Fruit fly (Drosophila melanogaster) whole organism, prepupa: Measurements from ENCODE around the gene CG6398.

Experiments used
- Blimp-1 ChIP-seq: fragments of 200-800 bp; sonication (Bioruptor generic); optimal IDR thresholded peaks from 3 replicates; lab custom pipeline; 2017; ENCODE audit warnings: missing biosample characterization, missing genetic modification characterization, mild to moderate bottlenecking, moderate library complexity, missing genetic modification reagents
- CG10631 ChIP-seq: fragments of 200-800 bp; sonication (Bioruptor generic); optimal IDR thresholded peaks from 2 replicates; lab custom pipeline; 2016; ENCODE audit warnings: missing biosample characterization, missing genetic modification characterization
- CG10669 ChIP-seq: fragments of 200-800 bp; sonication (Bioruptor generic); optimal IDR thresholded peaks from 3 replicates; lab custom pipeline; 2018; ENCODE audit warnings: missing biosample characterization, mild to moderate bottlenecking, missing genetic modification characterization, moderate library complexity
- CG11294 ChIP-seq: fragments of 200-800 bp; sonication (Bioruptor generic); IDR thresholded peaks from 2 replicates; pipeline ENCODE4 v1.3.6; 2022; ENCODE audit warnings: missing biosample characterization, missing genetic modification characterization
- CG11762 ChIP-seq: fragments of 200-800 bp; sonication (Bioruptor generic); optimal IDR thresholded peaks from 3 replicates; lab custom pipeline; 2016; ENCODE audit warnings: missing biosample characterization, missing genetic modification characterization; ENCODE audit not compliant: insufficient read depth
- CG11902 ChIP-seq: fragments of 200-800 bp; sonication (Bioruptor generic); optimal IDR thresholded peaks from 3 replicates; lab custom pipeline; 2016; ENCODE audit warnings: missing biosample characterization, missing genetic modification characterization
- CG15336 ChIP-seq: fragments of 200-800 bp; sonication (Bioruptor generic); IDR thresholded peaks from 2 replicates; pipeline ENCODE4 v1.3.6; 2022; ENCODE audit warnings: missing biosample characterization, missing genetic modification characterization
- CG1621 ChIP-seq: fragments of 200-800 bp; sonication (Bioruptor generic); optimal IDR thresholded peaks from 3 replicates; lab custom pipeline; 2018; ENCODE audit warnings: missing biosample characterization, mild to moderate bottlenecking, missing genetic modification characterization
- CG16779 ChIP-seq: fragments of 200-800 bp; sonication (Bioruptor generic); optimal IDR thresholded peaks from 3 replicates; lab custom pipeline; 2017; ENCODE audit warnings: missing biosample characterization, mild to moderate bottlenecking, missing genetic modification characterization
- CG32006 ChIP-seq: fragments of 200-800 bp; sonication (Bioruptor generic); optimal IDR thresholded peaks from 3 replicates; lab custom pipeline; 2017; ENCODE audit warnings: missing biosample characterization, mild to moderate bottlenecking, missing genetic modification characterization
- CG3919 ChIP-seq: fragments of 200-800 bp; sonication (Bioruptor generic); optimal IDR thresholded peaks from 3 replicates; lab custom pipeline; 2016; ENCODE audit warnings: missing biosample characterization, missing genetic modification characterization
- CG6163 ChIP-seq: fragments of 200-800 bp; sonication (Bioruptor generic); IDR thresholded peaks from 3 replicates; pipeline ENCODE4 v1.3.6; 2022; ENCODE audit warnings: missing biosample characterization, missing genetic modification characterization
- CG6792 ChIP-seq: fragments of 200-800 bp; sonication (Bioruptor generic); optimal IDR thresholded peaks from 3 replicates; lab custom pipeline; 2016; ENCODE audit warnings: missing biosample characterization, missing genetic modification characterization
- CG6808 ChIP-seq: fragments of 200-800 bp; sonication (Bioruptor generic); optimal IDR thresholded peaks from 3 replicates; lab custom pipeline; 2017; ENCODE audit warnings: missing biosample characterization, missing genetic modification characterization, mild to moderate bottlenecking, moderate library complexity, missing genetic modification reagents
- CG6854 ChIP-seq: fragments of 200-800 bp; sonication (Bioruptor generic); optimal IDR thresholded peaks from 2 replicates; lab custom pipeline; 2017; ENCODE audit warnings: missing biosample characterization, mild to moderate bottlenecking, missing genetic modification characterization
- CG7368 ChIP-seq: fragments of 200-800 bp; sonication (Bioruptor generic); optimal IDR thresholded peaks from 3 replicates; lab custom pipeline; 2016; ENCODE audit warnings: missing biosample characterization, missing genetic modification characterization
- CG8119 ChIP-seq: fragments of 200-800 bp; sonication (Bioruptor generic); IDR thresholded peaks from 3 replicates; pipeline ENCODE4 v1.3.6; 2022; ENCODE audit warnings: missing biosample characterization, missing genetic modification characterization
- CG8319 ChIP-seq: fragments of 200-800 bp; sonication (Bioruptor generic); optimal IDR thresholded peaks from 3 replicates; lab custom pipeline; 2016; ENCODE audit warnings: missing biosample characterization, missing genetic modification characterization
- CG8632 ChIP-seq: fragments of 200-800 bp; sonication (Bioruptor generic); optimal IDR thresholded peaks from 3 replicates; lab custom pipeline; 2016; ENCODE audit warnings: missing biosample characterization, missing genetic modification characterization
- CG9139 ChIP-seq: fragments of 200-800 bp; sonication (Bioruptor generic); optimal IDR thresholded peaks from 3 replicates; lab custom pipeline; 2017; ENCODE audit warnings: missing biosample characterization, mild to moderate bottlenecking, missing genetic modification characterization
- Eip78C ChIP-seq: fragments of 200-800 bp; sonication (Bioruptor generic); peaks from one replicate; lab custom pipeline; 2016; ENCODE audit warnings: missing biosample characterization, missing genetic modification characterization
- Eip93F ChIP-seq: fragments of 200-800 bp; sonication (Bioruptor generic); optimal IDR thresholded peaks from 2 replicates; lab custom pipeline; 2016; ENCODE audit warnings: missing biosample characterization, mild to moderate bottlenecking, missing genetic modification characterization
- Ets21C ChIP-seq: fragments of 200-800 bp; sonication (Bioruptor generic); optimal IDR thresholded peaks from 3 replicates; lab custom pipeline; 2016; ENCODE audit warnings: missing biosample characterization, missing genetic modification characterization
- Ets96B ChIP-seq: fragments of 200-800 bp; optimal IDR thresholded peaks from 2 replicates; lab custom pipeline; 2019; ENCODE audit warnings: missing biosample characterization, mild to moderate bottlenecking, missing genetic modification characterization, moderate library complexity
- Hr39 ChIP-seq: fragments of 200-800 bp; sonication (Bioruptor generic); optimal IDR thresholded peaks from 2 replicates; lab custom pipeline; 2016; ENCODE audit warnings: missing biosample characterization, missing genetic modification characterization
- Hr4 ChIP-seq: fragments of 200-800 bp; sonication (Bioruptor generic); optimal IDR thresholded peaks from 3 replicates; lab custom pipeline; 2016; ENCODE audit warnings: missing biosample characterization, missing genetic modification characterization
- Lpt ChIP-seq: fragments of 200-800 bp; sonication (Bioruptor generic); optimal IDR thresholded peaks from 3 replicates; lab custom pipeline; 2016; ENCODE audit warnings: missing biosample characterization, missing genetic modification characterization
- Met ChIP-seq: fragments of 200-800 bp; sonication (Bioruptor generic); optimal IDR thresholded peaks from 3 replicates; lab custom pipeline; 2016; ENCODE audit warnings: missing biosample characterization, missing genetic modification characterization
- OdsH ChIP-seq: fragments of 200-800 bp; sonication (Bioruptor generic); optimal IDR thresholded peaks from 3 replicates; lab custom pipeline; 2016; ENCODE audit warnings: missing biosample characterization, missing genetic modification characterization
- Smox ChIP-seq: fragments of 200-800 bp; sonication (Bioruptor generic); optimal IDR thresholded peaks from 3 replicates; lab custom pipeline; 2016; ENCODE audit warnings: missing biosample characterization, missing genetic modification characterization
- Sox102F ChIP-seq: fragments of 200-800 bp; sonication (Bioruptor generic); optimal IDR thresholded peaks from 2 replicates; lab custom pipeline; 2016; ENCODE audit warnings: missing biosample characterization, mild to moderate bottlenecking, missing genetic modification characterization
- Sox14 ChIP-seq: fragments of 200-800 bp; sonication (Bioruptor generic); optimal IDR thresholded peaks from 3 replicates; lab custom pipeline; 2016; ENCODE audit warnings: missing biosample characterization, missing genetic modification characterization
- Sox15 ChIP-seq: fragments of 200-800 bp; sonication (Bioruptor generic); optimal IDR thresholded peaks from 3 replicates; lab custom pipeline; 2016; ENCODE audit warnings: missing biosample characterization, missing genetic modification characterization
- achi ChIP-seq: fragments of 200-800 bp; sonication (Bioruptor generic); optimal IDR thresholded peaks from 3 replicates; lab custom pipeline; 2016; ENCODE audit warnings: missing biosample characterization, missing genetic modification characterization
- acj6 ChIP-seq: fragments of 200-800 bp; sonication (Bioruptor generic); optimal IDR thresholded peaks from 3 replicates; lab custom pipeline; 2016; ENCODE audit warnings: missing biosample characterization, missing genetic modification characterization
- cyc ChIP-seq: fragments of 200-800 bp; sonication (Bioruptor generic); optimal IDR thresholded peaks from 3 replicates; lab custom pipeline; 2016; ENCODE audit warnings: missing biosample characterization, missing genetic modification characterization
- dsx ChIP-seq: fragments of 200-800 bp; optimal IDR thresholded peaks from 3 replicates; lab custom pipeline; 2019; ENCODE audit warnings: missing biosample characterization, mild to moderate bottlenecking, missing genetic modification characterization, moderate library complexity; ENCODE audit not compliant: poor library complexity, severe bottlenecking
- eg ChIP-seq: fragments of 200-800 bp; sonication (Bioruptor generic); IDR thresholded peaks from 3 replicates; pipeline ENCODE4 v1.3.6; 2022; ENCODE audit warnings: missing biosample characterization, missing genetic modification characterization
- esn ChIP-seq: fragments of 200-800 bp; sonication (Bioruptor generic); optimal IDR thresholded peaks from 2 replicates; lab custom pipeline; 2016; ENCODE audit warnings: missing biosample characterization, mild to moderate bottlenecking, missing genetic modification characterization, moderate library complexity
- fd85E ChIP-seq: fragments of 200-800 bp; sonication (Bioruptor generic); optimal IDR thresholded peaks from 3 replicates; lab custom pipeline; 2016; ENCODE audit warnings: missing biosample characterization, missing genetic modification characterization
- fkh ChIP-seq: fragments of 200-800 bp; sonication (Bioruptor generic); optimal IDR thresholded peaks from 3 replicates; lab custom pipeline; 2017; ENCODE audit warnings: missing biosample characterization, mild to moderate bottlenecking, missing genetic modification characterization, moderate library complexity
- lz ChIP-seq: fragments of 200-800 bp; sonication (Bioruptor generic); optimal IDR thresholded peaks from 3 replicates; lab custom pipeline; 2016; ENCODE audit warnings: missing biosample characterization, missing genetic modification characterization
- net ChIP-seq: fragments of 200-800 bp; sonication (Bioruptor generic); optimal IDR thresholded peaks from 3 replicates; lab custom pipeline; 2016; ENCODE audit warnings: missing biosample characterization, missing genetic modification characterization
- pdm3 ChIP-seq: fragments of 200-800 bp; sonication (Bioruptor generic); optimal IDR thresholded peaks from 3 replicates; lab custom pipeline; 2016; ENCODE audit warnings: missing biosample characterization, missing genetic modification characterization
- spab ChIP-seq: fragments of 200-800 bp; sonication (Bioruptor generic); optimal IDR thresholded peaks from 2 replicates; lab custom pipeline; 2017; ENCODE audit warnings: missing biosample characterization, mild to moderate bottlenecking, missing genetic modification characterization, missing genetic modification reagents
- ss ChIP-seq, 2 experiments: fragments of 200-800 bp; sonication (Bioruptor generic); optimal IDR thresholded peaks; 2 replicates in 1 of 2; 3 replicates in 1 of 2; lab custom pipeline; 2017 to 2018; ENCODE audit warnings: mild to moderate bottlenecking in 2 of 2, missing biosample characterization in 2 of 2, missing genetic modification characterization in 2 of 2, moderate library complexity in 1 of 2
- svp ChIP-seq: fragments of 200-800 bp; sonication (Bioruptor generic); peaks from one replicate; lab custom pipeline; 2016; ENCODE audit warnings: missing biosample characterization, missing genetic modification characterization
- topi ChIP-seq: fragments of 200-800 bp; sonication (Bioruptor generic); optimal IDR thresholded peaks from 3 replicates; lab custom pipeline; 2016; ENCODE audit warnings: missing biosample characterization, missing genetic modification characterization
- vri ChIP-seq: fragments of 200-800 bp; sonication (Bioruptor generic); optimal IDR thresholded peaks from 3 replicates; lab custom pipeline; 2016; ENCODE audit warnings: missing biosample characterization, mild to moderate bottlenecking, missing genetic modification characterization

Gene CG6398

DNA sequence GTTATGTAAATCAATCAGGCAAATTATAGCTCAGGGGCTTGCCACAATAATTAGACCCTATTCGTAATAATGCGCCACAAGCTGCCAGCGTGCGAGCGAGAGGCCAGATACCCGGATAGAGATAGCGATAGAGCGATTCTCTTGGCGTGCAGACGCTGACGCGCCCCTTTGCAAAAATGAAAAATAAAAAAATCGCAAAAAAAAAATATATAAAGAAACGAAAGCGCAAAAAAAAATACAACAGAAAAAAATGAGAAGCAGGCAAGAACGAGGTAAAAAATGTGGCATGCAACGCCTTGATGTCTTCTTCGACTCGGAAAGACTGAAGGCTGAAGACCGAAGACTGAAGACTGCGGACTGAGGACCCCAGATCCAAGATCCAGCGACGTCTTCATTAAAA, 24.3 kb upstream of the CG6398 start (continued):
- TF ChIP-seq spab (GFP tag; lab: Kevin White, UChicago) (peak; percentile 39), CG8119 (GFP tag; lab: Robert Waterston, UW) (0 out of 3 replicates have a peak, but pooled peaks have one; percentile 22), Eip78C (GFP tag; lab: Kevin White, UChicago) (peak; percentile 24), CG32006 (GFP tag; lab: Kevin White, UChicago) (no peak), Ets96B (tag; lab: Kevin White, UChicago) (peak; percentile 9), CG11902 (GFP tag; lab: Kevin White, UChicago) (no peak), Smox (no peak), eg (GFP tag; lab: Robert Waterston, UW) (0 out of 3 replicates have a peak, but pooled peaks have one; percentile 28), CG11294 (GFP tag; lab: Robert Waterston, UW) (no peak), fd85E (GFP tag; lab: Kevin White, UChicago) (no peak), fkh (GFP tag; lab: Kevin White, UChicago) (no peak), Sox15 (GFP tag; lab: Kevin White, UChicago) (no peak), Sox102F (GFP tag; lab: Kevin White, UChicago) (no peak), topi (GFP tag; lab: Kevin White, UChicago) (no peak), achi (GFP tag; lab: Kevin White, UChicago) (no peak), CG6792 (no peak), esn (GFP tag; lab: Kevin White, UChicago) (no peak), Sox14 (no peak), svp (no peak), CG10669 (GFP tag; lab: Kevin White, UChicago) (peak; percentile 15), CG6163 (GFP tag; lab: Robert Waterston, UW) (peak; percentile 74; the same call in 2 of the 3 replicates), cyc (GFP tag; lab: Kevin White, UChicago) (no peak), Hr4 (GFP tag; lab: Kevin White, UChicago) (no peak), CG1621 (no peak)

DNA sequence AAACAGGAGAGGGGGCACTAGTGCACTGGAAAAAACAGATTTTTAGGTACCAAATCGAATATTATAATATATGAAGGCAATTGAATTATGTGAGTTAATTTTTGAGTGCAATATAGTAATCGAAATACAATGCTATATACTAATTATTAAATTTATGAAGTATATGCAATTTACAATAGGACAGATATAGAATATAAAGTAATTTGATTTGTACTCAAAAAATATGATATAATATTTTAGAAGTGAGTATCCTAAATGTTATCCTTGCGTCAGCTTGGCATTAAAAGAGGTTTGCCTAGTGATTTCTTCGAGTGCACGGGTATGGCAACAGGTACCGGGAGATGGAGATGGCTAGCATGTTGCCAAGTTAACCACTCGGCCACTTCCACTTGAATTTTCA, 23.7 kb upstream of the CG6398 start:
- TF ChIP-seq ss (GFP tag; optimal IDR thresholded peaks at IDR 0.05; lab: Kevin White, UChicago), result peak in 1 of 2 experiments; percentile 66
- peak; percentile 45 for TF ChIP-seq CG10631 (GFP tag; lab: Kevin White, UChicago)
- no peak for TF ChIP-seq Lpt
- no peak for TF ChIP-seq Ets21C (GFP tag; lab: Kevin White, UChicago)
- peak; percentile 40 for TF ChIP-seq CG8632 (GFP tag; lab: Kevin White, UChicago)
- peak; percentile 46 for TF ChIP-seq esn (GFP tag; lab: Kevin White, UChicago)
- TF ChIP-seq Blimp-1 (GFP tag; lab: Kevin White, UChicago), result no peak
- TF ChIP-seq Eip78C (GFP tag; lab: Kevin White, UChicago), result peak; percentile 77
- TF ChIP-seq pdm3 (GFP tag; lab: Kevin White, UChicago), result peak; percentile 2
- TF ChIP-seq Ets96B (tag; lab: Kevin White, UChicago), result peak; percentile 60
- no peak for TF ChIP-seq CG11294 (GFP tag; lab: Robert Waterston, UW)
- no peak for TF ChIP-seq CG6163 (GFP tag; lab: Robert Waterston, UW)
- TF ChIP-seq CG8319, result no peak
- peak; percentile 36 for TF ChIP-seq Met
- peak; percentile 80 for TF ChIP-seq OdsH
- peak; percentile 23 for TF ChIP-seq CG9139
- no peak for TF ChIP-seq Hr39 (GFP tag; lab: Kevin White, UChicago)
- no peak for TF ChIP-seq CG16779 (tag; lab: Kevin White, UChicago)
- TF ChIP-seq cyc (GFP tag; lab: Kevin White, UChicago), result peak; percentile 18
- no peak for TF ChIP-seq Eip93F (GFP tag; lab: Kevin White, UChicago)
- TF ChIP-seq CG11902 (GFP tag; lab: Kevin White, UChicago), result no peak
- peak; percentile 14 for TF ChIP-seq lz (GFP tag; lab: Kevin White, UChicago)
- no peak for TF ChIP-seq CG15336
- peak; percentile 47 for TF ChIP-seq dsx (GFP tag; lab: Kevin White, UChicago)
- peak; percentile 20 for TF ChIP-seq vri
- TF ChIP-seq CG6854 (GFP tag; lab: Kevin White, UChicago), result no peak
- peak; percentile 64 for TF ChIP-seq CG6808 (GFP tag; lab: Kevin White, UChicago)
- no peak for TF ChIP-seq CG7368 (GFP tag; lab: Kevin White, UChicago)
- peak; percentile 33 for TF ChIP-seq topi (GFP tag; lab: Kevin White, UChicago)
- TF ChIP-seq CG3919 (GFP tag; lab: Kevin White, UChicago), result peak; percentile 53
- no peak for TF ChIP-seq Hr4 (GFP tag; lab: Kevin White, UChicago)
- TF ChIP-seq acj6 (GFP tag; lab: Kevin White, UChicago), result peak; percentile 50
- no peak for TF ChIP-seq fkh (GFP tag; lab: Kevin White, UChicago)
- TF ChIP-seq CG11762 (GFP tag; lab: Kevin White, UChicago), result no peak
- peak; percentile 45 for TF ChIP-seq achi (GFP tag; lab: Kevin White, UChicago)
- no peak for TF ChIP-seq eg (GFP tag; lab: Robert Waterston, UW)
- peak; percentile 12 for TF ChIP-seq net (GFP tag; lab: Kevin White, UChicago)
- TF ChIP-seq fd85E (GFP tag; lab: Kevin White, UChicago), result no peak
